Fruit fly (Drosophila melanogaster) whole organism, embryonic: ENCODE data around the gene CG7120.

ENCODE experiments used
- CG11456 ChIP-seq: fragments of 200-800 bp; sonication (Bioruptor generic); IDR thresholded peaks from 3 replicates; pipeline ENCODE4 v1.3.6; 2022; ENCODE audit warnings: missing biosample characterization, missing genetic modification characterization
- CG3163 ChIP-seq: fragments of 200-800 bp; sonication (Bioruptor generic); optimal IDR thresholded peaks from 3 replicates; lab custom pipeline; 2016; ENCODE audit warnings: missing biosample characterization, missing genetic modification characterization
- Hmx ChIP-seq: fragments of 200-800 bp; sonication (Bioruptor generic); optimal IDR thresholded peaks from 2 replicates; lab custom pipeline; 2016; ENCODE audit warnings: missing biosample characterization, missing genetic modification characterization
- Sin3A ChIP-seq: fragments of >200 bp; optimal IDR thresholded peaks from 2 replicates; lab custom pipeline; 2018
- Sox102F ChIP-seq: fragments of 200-800 bp; sonication (Bioruptor generic); optimal IDR thresholded peaks from 2 replicates; lab custom pipeline; 2018; ENCODE audit warnings: missing biosample characterization, mild to moderate bottlenecking, missing genetic modification characterization, moderate library complexity
- abd-A ChIP-seq: fragments of 200-800 bp; sonication (Bioruptor generic); optimal IDR thresholded peaks from 3 replicates; lab custom pipeline; 2019; ENCODE audit warnings: missing biosample characterization, mild to moderate bottlenecking, missing genetic modification characterization, moderate library complexity
- h ChIP-seq: fragments of >200 bp; optimal IDR thresholded peaks from 2 replicates; lab custom pipeline; 2017
- ttk ChIP-seq: fragments of 200-800 bp; sonication (Bioruptor generic); IDR thresholded peaks from 2 replicates; pipeline ENCODE4 v2.1.2; 2022; ENCODE audit warnings: missing biosample characterization, missing genetic modification characterization

- TF ChIP-seq Sin3A (no peak), abd-A (no peak), ttk (no peak), CG3163 (no peak), h (lab: Kevin White, UChicago) (no peak), Sox102F (GFP tag; lab: Kevin White, UChicago) (no peak), Hmx (GFP tag; lab: Kevin White, UChicago) (no peak), CG11456 (no peak)
These were observed 39.6 kb upstream of the CG7120 start, which contains the start of gene Culd for dm6 chr3L:8356196-8356595.
